Worm (Caenorhabditis elegans) whole organism, mixed stage, embryonic: ENCODE measurements around the gene cyp-13A11.

ENCODE experiments used
- elt-1 ChIP-seq: sonication (generic microtip); optimal IDR thresholded peaks from 2 replicates; lab custom pipeline; 2017; ENCODE audit warnings: missing genetic modification characterization, mild to moderate bottlenecking, missing compliant biosample characterization, antibody characterized with exemption, moderate library complexity, borderline replicate concordance; ENCODE audit not compliant: insufficient read depth
- elt-3 ChIP-seq: fragments of 150-350 bp; optimal IDR thresholded peaks from 2 replicates; lab custom pipeline; 2014; ENCODE audit warnings: missing biosample characterization, missing genetic modification characterization
- mep-1 ChIP-seq: fragments of 150-350 bp; optimal IDR thresholded peaks from 2 replicates; lab custom pipeline; 2017; ENCODE audit warnings: missing biosample characterization, missing genetic modification reagents, missing genetic modification characterization, inconsistent platforms
- nhr-237 ChIP-seq: fragments of 150-350 bp; optimal IDR thresholded peaks from 2 replicates; lab custom pipeline; 2014; ENCODE audit warnings: missing biosample characterization, missing genetic modification characterization
- nhr-28 ChIP-seq: fragments of 150-350 bp; optimal IDR thresholded peaks from 2 replicates; lab custom pipeline; 2014; ENCODE audit warnings: missing biosample characterization, missing genetic modification characterization
- nhr-76 ChIP-seq: sonication (generic microtip); optimal IDR thresholded peaks from 2 replicates; lab custom pipeline; 2017; ENCODE audit warnings: missing biosample characterization, missing genetic modification characterization
- sem-2 ChIP-seq: fragments of 200-800 bp; sonication (Bioruptor generic); optimal IDR thresholded peaks from 2 replicates; lab custom pipeline; 2018; ENCODE audit warnings: mild to moderate bottlenecking, missing genetic modification characterization, missing compliant biosample characterization
- snpc-4 ChIP-seq: fragments of 150-350 bp; optimal IDR thresholded peaks from 2 replicates; lab custom pipeline; 2014; ENCODE audit warnings: missing biosample characterization, missing genetic modification characterization
- unc-62 ChIP-seq: fragments of 150-350 bp; optimal IDR thresholded peaks from 2 replicates; lab custom pipeline; 2014; ENCODE audit warnings: missing biosample characterization, missing genetic modification reagents, missing genetic modification characterization
- ztf-11 ChIP-seq: fragments of 150-350 bp; optimal IDR thresholded peaks from 2 replicates; lab custom pipeline; 2014; ENCODE audit warnings: missing biosample characterization, missing genetic modification characterization

DNA sequence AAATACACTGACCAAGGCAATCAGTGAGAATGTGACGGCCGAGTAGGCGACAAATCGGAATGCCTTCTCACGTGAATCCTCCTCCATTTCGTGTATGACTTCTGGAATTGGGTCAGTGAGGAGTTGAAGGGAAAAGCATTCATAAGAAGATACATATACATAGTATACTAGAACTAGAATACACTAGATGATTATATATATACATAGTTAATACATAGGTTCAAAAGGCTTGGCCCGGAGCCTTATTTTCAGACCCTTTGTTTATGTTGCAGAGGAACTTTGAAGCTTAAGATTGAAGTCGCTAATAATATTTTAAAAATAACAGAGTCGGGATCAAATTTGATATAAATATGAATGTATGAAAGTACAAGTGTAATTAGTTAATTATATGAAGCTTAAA is 27.2 kb upstream of the cyp-13A11 start, which contains the start of gene col-97:
- TF ChIP-seq mep-1 (no peak), sem-2 (no peak), elt-3 (tag; lab: Kevin White, UChicago) (no peak), unc-62 (no peak), nhr-28 (tag; lab: Kevin White, UChicago) (no peak), elt-1 (tag; lab: Kevin White, UChicago) (no peak), nhr-237 (no peak), ztf-11 (no peak), snpc-4 (no peak), nhr-76 (no peak)
